Worm (Caenorhabditis elegans) whole organism, L1 larva: ENCODE measurements around the gene F21H7.5.

Experiments
- C16A3.4 ChIP-seq: fragments of 150-350 bp; optimal IDR thresholded peaks from 2 replicates; lab custom pipeline; 2014; ENCODE audit warnings: missing biosample characterization, missing genetic modification characterization
- alr-1 ChIP-seq: fragments of 200-800 bp; sonication (Bioruptor generic); optimal IDR thresholded peaks from 2 replicates; lab custom pipeline; 2018; ENCODE audit warnings: borderline replicate concordance, mild to moderate bottlenecking, missing genetic modification characterization, missing compliant biosample characterization
- dpl-1 ChIP-seq, 3 experiments: fragments of 150-350 bp in 2 of 3; sonication (generic microtip) in 1 of 3; optimal IDR thresholded peaks; 2 replicates each; lab custom pipeline; 2014 to 2017; ENCODE audit warnings: missing biosample characterization in 3 of 3, missing genetic modification characterization in 3 of 3, missing genetic modification reagents in 3 of 3
- elt-3 ChIP-seq, 6 experiments: fragments of 150-350 bp in 1 of 6; sonication (generic microtip); optimal IDR thresholded peaks; 2 replicates each; lab custom pipeline; 2017 to 2018; ENCODE audit warnings: missing biosample characterization in 6 of 6, missing genetic modification characterization in 6 of 6, inconsistent platforms in 1 of 6
- fkh-10 ChIP-seq: sonication (generic microtip); optimal IDR thresholded peaks from 2 replicates; lab custom pipeline; 2017; ENCODE audit warnings: missing biosample characterization, missing genetic modification reagents, missing genetic modification characterization
- mef-2 ChIP-seq: fragments of 150-350 bp; optimal IDR thresholded peaks from 2 replicates; lab custom pipeline; 2014; ENCODE audit warnings: missing biosample characterization, missing genetic modification characterization
- nhr-11 ChIP-seq: fragments of 150-350 bp; optimal IDR thresholded peaks from 2 replicates; lab custom pipeline; 2014; ENCODE audit warnings: missing biosample characterization, missing genetic modification characterization
- nhr-47 ChIP-seq: sonication (generic microtip); optimal IDR thresholded peaks from 2 replicates; lab custom pipeline; 2016; ENCODE audit warnings: mild to moderate bottlenecking, missing genetic modification characterization, moderate library complexity, missing compliant biosample characterization
- pag-3 ChIP-seq: sonication (generic microtip); optimal IDR thresholded peaks from 2 replicates; lab custom pipeline; 2017; ENCODE audit warnings: missing genetic modification characterization, mild to moderate bottlenecking, missing compliant biosample characterization, antibody characterized with exemption, borderline replicate concordance; ENCODE audit not compliant: insufficient read depth
- sup-37 ChIP-seq: fragments of 200-800 bp; sonication (Bioruptor generic); optimal IDR thresholded peaks from 2 replicates; lab custom pipeline; 2018; ENCODE audit warnings: mild to moderate bottlenecking, missing genetic modification characterization, missing compliant biosample characterization
- unc-62 ChIP-seq: fragments of 150-350 bp; optimal IDR thresholded peaks from 2 replicates; lab custom pipeline; 2014; ENCODE audit warnings: missing biosample characterization, missing genetic modification reagents, missing genetic modification characterization

- no peak for TF ChIP-seq fkh-10 (GFP tag; lab: Kevin White, UChicago)
- TF ChIP-seq sup-37 (GFP tag; lab: Kevin White, UChicago) = no peak
- no peak for TF ChIP-seq unc-62
- TF ChIP-seq C16A3.4 = no peak
- no peak for TF ChIP-seq pag-3
- TF ChIP-seq alr-1 (tag; lab: Kevin White, UChicago) = no peak
- no peak for TF ChIP-seq elt-3 (tag; optimal IDR thresholded peaks at IDR 0.05; lab: Kevin White, UChicago)
- TF ChIP-seq mef-2 = no peak
- no peak for TF ChIP-seq nhr-47
- no peak for TF ChIP-seq dpl-1 (GFP tag; optimal IDR thresholded peaks at IDR 0.05; lab: Kevin White, UChicago)
- TF ChIP-seq nhr-11 (tag; lab: Kevin White, UChicago) = no peak
These were observed 1.7 kb upstream of the F21H7.5 start, which contains the start of gene srh-98 for ce11 chrV:16235647-16236046.
